Fruit fly (Drosophila melanogaster) whole organism, embryonic: Measurements from ENCODE around the gene CG43402.

ENCODE experiments used
- Atf6 ChIP-seq: fragments of 200-800 bp; sonication (Bioruptor generic); IDR thresholded peaks from 2 replicates; pipeline ENCODE4 v1.3.6; 2022; ENCODE audit warnings: missing biosample characterization, missing genetic modification characterization
- Blimp-1 ChIP-seq: fragments of 200-800 bp; sonication (Bioruptor generic); optimal IDR thresholded peaks from 3 replicates; lab custom pipeline; 2018; ENCODE audit warnings: missing biosample characterization, missing genetic modification characterization, mild to moderate bottlenecking, moderate library complexity, missing genetic modification reagents
- CG12219 ChIP-seq: fragments of 200-800 bp; sonication (Bioruptor generic); optimal IDR thresholded peaks from 3 replicates; lab custom pipeline; 2018; ENCODE audit warnings: missing biosample characterization, mild to moderate bottlenecking, missing genetic modification characterization
- CG12744 ChIP-seq: fragments of 200-800 bp; sonication (Bioruptor generic); optimal IDR thresholded peaks from 2 replicates; lab custom pipeline; 2016; ENCODE audit warnings: missing biosample characterization, missing genetic modification characterization
- CG13624 ChIP-seq: fragments of 200-800 bp; sonication (Bioruptor generic); optimal IDR thresholded peaks from 2 replicates; lab custom pipeline; 2016; ENCODE audit warnings: missing biosample characterization, missing genetic modification characterization
- CG14014 ChIP-seq: fragments of 200-800 bp; sonication (Bioruptor generic); IDR thresholded peaks from 2 replicates; pipeline ENCODE4 v1.3.6; 2022; ENCODE audit warnings: missing biosample characterization, missing genetic modification characterization
- CG14667 ChIP-seq: fragments of 200-800 bp; sonication (Bioruptor generic); IDR thresholded peaks from 2 replicates; pipeline ENCODE4 v1.3.6; 2022; ENCODE audit warnings: missing biosample characterization, missing genetic modification characterization
- CG1529 ChIP-seq: fragments of 200-800 bp; sonication (Bioruptor generic); optimal IDR thresholded peaks from 3 replicates; lab custom pipeline; 2018; ENCODE audit warnings: missing biosample characterization, missing genetic modification characterization
- CG1603 ChIP-seq: fragments of 200-800 bp; sonication (Bioruptor generic); optimal IDR thresholded peaks from 2 replicates; lab custom pipeline; 2019; ENCODE audit warnings: missing biosample characterization, mild to moderate bottlenecking, missing genetic modification characterization, moderate library complexity
- CG16779 ChIP-seq: fragments of 200-800 bp; sonication (Bioruptor generic); IDR thresholded peaks from 2 replicates; pipeline ENCODE4 v1.3.6; 2022; ENCODE audit warnings: missing biosample characterization, missing genetic modification characterization
- CG1792 ChIP-seq: fragments of 200-800 bp; sonication (Bioruptor generic); optimal IDR thresholded peaks from 2 replicates; lab custom pipeline; 2016; ENCODE audit warnings: missing biosample characterization, missing genetic modification characterization
- CG2889 ChIP-seq: fragments of 200-800 bp; sonication (Bioruptor generic); IDR thresholded peaks from 3 replicates; pipeline ENCODE4 v1.3.6; 2022; ENCODE audit warnings: missing biosample characterization, missing genetic modification characterization
- CG30431 ChIP-seq: fragments of 200-800 bp; sonication (Bioruptor generic); optimal IDR thresholded peaks from 2 replicates; lab custom pipeline; 2017; ENCODE audit warnings: missing biosample characterization, missing genetic modification characterization
- CG32532 ChIP-seq: fragments of 200-800 bp; sonication (Bioruptor generic); IDR thresholded peaks from 2 replicates; pipeline ENCODE4 v1.3.6; 2022; ENCODE audit warnings: missing biosample characterization, missing genetic modification characterization
- CG6854 ChIP-seq: fragments of 200-800 bp; sonication (Bioruptor generic); optimal IDR thresholded peaks from 3 replicates; lab custom pipeline; 2017; ENCODE audit warnings: missing biosample characterization, mild to moderate bottlenecking, missing genetic modification characterization
- CG7839 ChIP-seq: fragments of 200-800 bp; sonication (Bioruptor generic); optimal IDR thresholded peaks from 3 replicates; lab custom pipeline; 2018; ENCODE audit warnings: missing biosample characterization, mild to moderate bottlenecking, missing genetic modification characterization, moderate library complexity
- CG8388 ChIP-seq: fragments of 200-800 bp; sonication (Bioruptor generic); optimal IDR thresholded peaks from 2 replicates; lab custom pipeline; 2019; ENCODE audit warnings: missing biosample characterization, mild to moderate bottlenecking, missing genetic modification characterization, moderate library complexity
- CG8478 ChIP-seq: fragments of >200 bp; optimal IDR thresholded peaks from 2 replicates; lab custom pipeline; 2018
- CG8765 ChIP-seq: fragments of 200-800 bp; sonication (Bioruptor generic); IDR thresholded peaks from 2 replicates; pipeline ENCODE4 v1.3.6; 2022; ENCODE audit warnings: missing biosample characterization, missing genetic modification characterization
- CG8944 ChIP-seq: fragments of 200-800 bp; sonication (Bioruptor generic); optimal IDR thresholded peaks from 3 replicates; lab custom pipeline; 2016; ENCODE audit warnings: missing biosample characterization, missing genetic modification characterization
- CG9727 ChIP-seq: fragments of 200-800 bp; sonication (Bioruptor generic); optimal IDR thresholded peaks from 3 replicates; lab custom pipeline; 2017; ENCODE audit warnings: missing biosample characterization, mild to moderate bottlenecking, missing genetic modification characterization
- CG9797 ChIP-seq: fragments of 200-800 bp; sonication (Bioruptor generic); optimal IDR thresholded peaks from 3 replicates; lab custom pipeline; 2018; ENCODE audit warnings: missing biosample characterization, mild to moderate bottlenecking, missing genetic modification characterization
- CTCF ChIP-seq: fragments of 200-800 bp; sonication (Bioruptor generic); optimal IDR thresholded peaks from 2 replicates; lab custom pipeline; 2017; ENCODE audit warnings: missing biosample characterization, mild to moderate bottlenecking, missing genetic modification characterization, moderate library complexity
- D19B ChIP-seq: fragments of 200-800 bp; sonication (Bioruptor generic); optimal IDR thresholded peaks from 2 replicates; lab custom pipeline; 2017; ENCODE audit warnings: missing biosample characterization, mild to moderate bottlenecking, missing genetic modification characterization
- E2f2 ChIP-seq: fragments of 200-800 bp; sonication (Bioruptor generic); IDR thresholded peaks from 2 replicates; pipeline ENCODE4 v1.3.6; 2022; ENCODE audit warnings: missing biosample characterization, missing genetic modification characterization
- Elba2 ChIP-seq: fragments of 200-800 bp; sonication (Bioruptor generic); optimal IDR thresholded peaks from 3 replicates; lab custom pipeline; 2016; ENCODE audit warnings: missing biosample characterization, missing genetic modification characterization
- Ets65A ChIP-seq: fragments of 200-800 bp; sonication (Bioruptor generic); peaks from one replicate; lab custom pipeline; 2016; ENCODE audit warnings: missing biosample characterization, missing genetic modification characterization
- Gsc ChIP-seq: fragments of 200-800 bp; sonication (Bioruptor generic); IDR thresholded peaks from 2 replicates; pipeline ENCODE4 v1.3.6; 2022; ENCODE audit warnings: missing biosample characterization, missing genetic modification characterization
- HHEX ChIP-seq: fragments of 200-800 bp; sonication (Bioruptor generic); optimal IDR thresholded peaks from 3 replicates; lab custom pipeline; 2017; ENCODE audit warnings: missing biosample characterization, mild to moderate bottlenecking, missing genetic modification characterization, missing genetic modification reagents
- Hmr ChIP-seq: fragments of 200-800 bp; sonication (Bioruptor generic); optimal IDR thresholded peaks from 3 replicates; lab custom pipeline; 2017; ENCODE audit warnings: mild to moderate bottlenecking, missing biosample characterization, missing genetic modification reagents, missing genetic modification characterization
- Hr39 ChIP-seq: fragments of >200 bp; optimal IDR thresholded peaks from 2 replicates; lab custom pipeline; 2017
- Hsf ChIP-seq: fragments of 200-800 bp; sonication (Bioruptor generic); optimal IDR thresholded peaks from 3 replicates; lab custom pipeline; 2016; ENCODE audit warnings: missing biosample characterization, missing genetic modification characterization
- Max ChIP-seq: fragments of 200-800 bp; sonication (Bioruptor generic); optimal IDR thresholded peaks from 2 replicates; lab custom pipeline; 2016; ENCODE audit warnings: missing biosample characterization, mild to moderate bottlenecking, missing genetic modification characterization
- Mes4 ChIP-seq: fragments of 200-800 bp; sonication (Bioruptor generic); optimal IDR thresholded peaks from 2 replicates; lab custom pipeline; 2016; ENCODE audit warnings: missing biosample characterization, missing genetic modification characterization
- Opbp ChIP-seq: fragments of 200-800 bp; sonication (Bioruptor generic); IDR thresholded peaks from 3 replicates; pipeline ENCODE4 v1.3.6; 2022; ENCODE audit warnings: missing biosample characterization, missing genetic modification characterization; ENCODE audit not compliant: partially characterized antibody
- Sox102F ChIP-seq: fragments of 200-800 bp; sonication (Bioruptor generic); optimal IDR thresholded peaks from 2 replicates; lab custom pipeline; 2018; ENCODE audit warnings: missing biosample characterization, mild to moderate bottlenecking, missing genetic modification characterization, moderate library complexity
- Ssrp ChIP-seq: fragments of 200-800 bp; sonication (Bioruptor generic); optimal IDR thresholded peaks from 2 replicates; lab custom pipeline; 2018; ENCODE audit warnings: missing biosample characterization, mild to moderate bottlenecking, missing genetic modification characterization, moderate library complexity
- Trl ChIP-seq, 3 experiments: fragments of >200 bp in 2 of 3; fragments of 200-800 bp in 1 of 3; sonication (Bioruptor generic) in 1 of 3; optimal IDR thresholded peaks; 2 replicates in 1 of 3; 3 replicates in 2 of 3; lab custom pipeline; 2016 to 2017; ENCODE audit warnings: missing biosample characterization in 1 of 3, missing genetic modification characterization in 1 of 3
- ac ChIP-seq: fragments of 200-800 bp; sonication (Bioruptor generic); optimal IDR thresholded peaks from 3 replicates; lab custom pipeline; 2017; ENCODE audit warnings: missing biosample characterization, mild to moderate bottlenecking, missing genetic modification characterization
- ap ChIP-seq: fragments of 200-800 bp; sonication (Bioruptor generic); IDR thresholded peaks from 2 replicates; pipeline ENCODE4 v1.3.6; 2022; ENCODE audit warnings: missing biosample characterization, missing genetic modification characterization
- bowl ChIP-seq: fragments of 200-800 bp; sonication (Bioruptor generic); IDR thresholded peaks from 2 replicates; pipeline ENCODE4 v1.3.6; 2022; ENCODE audit warnings: missing biosample characterization, missing genetic modification characterization
- dmrt99B ChIP-seq: fragments of 200-800 bp; sonication (Bioruptor generic); optimal IDR thresholded peaks from 2 replicates; lab custom pipeline; 2018; ENCODE audit warnings: missing biosample characterization, mild to moderate bottlenecking, missing genetic modification characterization, moderate library complexity
- dpn ChIP-seq, 2 experiments: fragments of 200-800 bp; sonication (Bioruptor generic); optimal IDR thresholded peaks; 3 replicates each; lab custom pipeline; 2016; ENCODE audit warnings: missing biosample characterization in 2 of 2, missing genetic modification characterization in 2 of 2
- fd102C ChIP-seq: fragments of 200-800 bp; sonication (Bioruptor generic); optimal IDR thresholded peaks from 2 replicates; lab custom pipeline; 2018; ENCODE audit warnings: missing biosample characterization, mild to moderate bottlenecking, missing genetic modification characterization, moderate library complexity
- fd96Cb ChIP-seq: fragments of 200-800 bp; sonication (Bioruptor generic); optimal IDR thresholded peaks from 2 replicates; lab custom pipeline; 2018; ENCODE audit warnings: missing biosample characterization, mild to moderate bottlenecking, missing genetic modification characterization, moderate library complexity
- ftz-f1 ChIP-seq: fragments of 200-800 bp; sonication (Bioruptor generic); optimal IDR thresholded peaks from 2 replicates; lab custom pipeline; 2016; ENCODE audit warnings: missing biosample characterization, missing genetic modification characterization
- gt ChIP-seq: fragments of 200-800 bp; sonication (Bioruptor generic); IDR thresholded peaks from 2 replicates; pipeline ENCODE4 v1.3.6; 2022; ENCODE audit warnings: missing biosample characterization, missing genetic modification characterization
- jigr1 ChIP-seq: fragments of 200-800 bp; sonication (Bioruptor generic); IDR thresholded peaks from 3 replicates; pipeline ENCODE4 v1.3.6; 2022; ENCODE audit warnings: missing biosample characterization, missing genetic modification characterization
- lbe ChIP-seq: fragments of 200-800 bp; sonication (Bioruptor generic); optimal IDR thresholded peaks from 2 replicates; lab custom pipeline; 2016; ENCODE audit warnings: missing biosample characterization, mild to moderate bottlenecking, missing genetic modification characterization
- odd ChIP-seq: fragments of 200-800 bp; sonication (Bioruptor generic); optimal IDR thresholded peaks from 2 replicates; lab custom pipeline; 2017; ENCODE audit warnings: missing biosample characterization, mild to moderate bottlenecking, missing genetic modification characterization
- pho ChIP-seq: fragments of 200-800 bp; sonication (Bioruptor generic); optimal IDR thresholded peaks from 2 replicates; lab custom pipeline; 2016; ENCODE audit warnings: missing biosample characterization, missing genetic modification characterization
- sisA ChIP-seq: fragments of 200-800 bp; sonication (Bioruptor generic); IDR thresholded peaks from 2 replicates; pipeline ENCODE4 v1.3.6; 2022; ENCODE audit warnings: missing biosample characterization, missing genetic modification characterization

CG43402 gene

DNA sequence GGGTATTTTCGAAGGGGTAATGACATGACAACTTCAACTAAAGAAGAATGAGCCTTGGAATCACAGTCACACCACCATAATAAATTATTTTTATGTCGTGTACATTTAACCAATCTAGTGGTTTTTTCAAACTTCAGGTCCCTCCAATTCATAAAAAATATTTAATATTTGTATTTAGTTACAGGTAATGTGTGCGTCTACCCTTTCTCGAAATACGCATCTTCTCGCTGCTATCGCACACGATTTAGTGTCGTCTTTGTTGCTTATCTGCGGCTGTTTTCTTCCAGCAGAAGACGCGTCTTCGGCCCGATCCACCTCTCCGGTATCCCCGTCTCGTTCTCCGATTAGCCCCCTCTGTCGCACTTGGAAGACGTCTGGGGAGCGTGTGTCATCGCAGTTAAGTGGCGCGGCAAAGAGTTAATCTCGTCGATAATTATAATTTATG is 15.6 kb upstream of the CG43402 start (continued):
- no peak for TF ChIP-seq Hr39
- peak; percentile 79 for TF ChIP-seq CG8388
- TF ChIP-seq CG8944 (GFP tag; lab: Kevin White, UChicago) = peak; percentile 29
- TF ChIP-seq Gsc (GFP tag; lab: Robert Waterston, UW) = no peak; the same call in 1 of the 2 replicates
- peak; percentile 82 for TF ChIP-seq CG7839 (tag; lab: Kevin White, UChicago)
- TF ChIP-seq fd96Cb (tag; lab: Kevin White, UChicago) = peak; percentile 82
- TF ChIP-seq odd (GFP tag; lab: Kevin White, UChicago) = no peak
- TF ChIP-seq fd102C (GFP tag; lab: Kevin White, UChicago) = peak; percentile 4
- no peak for TF ChIP-seq CG9797 (GFP tag; lab: Kevin White, UChicago)
- no peak for TF ChIP-seq CG16779 (GFP tag; lab: Robert Waterston, UW)
- TF ChIP-seq Trl (optimal IDR thresholded peaks at IDR 0.05; lab: Kevin White, UChicago) = no peak
- peak; percentile 44 for TF ChIP-seq Trl (GFP tag; optimal IDR thresholded peaks at IDR 0.05; lab: Kevin White, UChicago)
- peak; percentile 83 for TF ChIP-seq CG9727 (GFP tag; lab: Kevin White, UChicago)
- peak; percentile 79 for TF ChIP-seq Blimp-1 (GFP tag; lab: Kevin White, UChicago)
- TF ChIP-seq CG1603 (tag; lab: Kevin White, UChicago) = peak; percentile 66
- TF ChIP-seq CG2889 (GFP tag; lab: Robert Waterston, UW) = no peak
- peak; percentile 23 for TF ChIP-seq CTCF (GFP tag; lab: Kevin White, UChicago)
- TF ChIP-seq dmrt99B (tag; lab: Kevin White, UChicago) = peak; percentile 81
- peak; percentile 80 for TF ChIP-seq sisA (GFP tag; lab: Robert Waterston, UW)
- TF ChIP-seq CG30431 (GFP tag; lab: Kevin White, UChicago) = peak; percentile 65
- TF ChIP-seq CG1529 (GFP tag; lab: Kevin White, UChicago) = peak; percentile 77
- peak; percentile 40 for TF ChIP-seq HHEX (GFP tag; lab: Kevin White, UChicago)
- TF ChIP-seq Elba2 (GFP tag; lab: Kevin White, UChicago) = no peak
- no peak for TF ChIP-seq CG13624 (GFP tag; lab: Kevin White, UChicago)
- TF ChIP-seq jigr1 (GFP tag; lab: Robert Waterston, UW) = no peak
- peak; percentile 43; the same call in 1 of the 2 replicates for TF ChIP-seq E2f2
- peak; percentile 23; the same call in 1 of the 2 replicates for TF ChIP-seq ap (GFP tag; lab: Robert Waterston, UW)
- TF ChIP-seq CG8478 = no peak
- peak; percentile 56 to 75 for TF ChIP-seq dpn (GFP tag; optimal IDR thresholded peaks at IDR 0.05; lab: Kevin White, UChicago)
- peak; percentile 81 for TF ChIP-seq Ssrp (tag; lab: Kevin White, UChicago)
- TF ChIP-seq CG8765 (GFP tag; lab: Robert Waterston, UW) = peak; percentile 67; the same call in 1 of the 2 replicates
- TF ChIP-seq bowl (GFP tag; lab: Robert Waterston, UW) = 0 out of 2 replicates have a peak, but pooled peaks have one; percentile 14
- peak; percentile 95 for TF ChIP-seq Ets65A (GFP tag; lab: Kevin White, UChicago)
- no peak for TF ChIP-seq pho
- peak; percentile 62; the same call in 1 of the 2 replicates for TF ChIP-seq CG14667 (GFP tag; lab: Robert Waterston, UW)
- peak; percentile 62 for TF ChIP-seq CG32532 (GFP tag; lab: Robert Waterston, UW)
- peak; percentile 29 for TF ChIP-seq lbe (GFP tag; lab: Kevin White, UChicago)
- peak; percentile 23; the same call in 1 of the 2 replicates for TF ChIP-seq Atf6
- TF ChIP-seq CG1792 (GFP tag; lab: Kevin White, UChicago) = no peak
- peak; percentile 66 for TF ChIP-seq Max (GFP tag; lab: Kevin White, UChicago)
- TF ChIP-seq Hsf (GFP tag; lab: Kevin White, UChicago) = peak; percentile 65
- peak; percentile 96 for TF ChIP-seq D19B
- TF ChIP-seq CG12744 (GFP tag; lab: Kevin White, UChicago) = no peak
- no peak for TF ChIP-seq Opbp
- TF ChIP-seq Sox102F (GFP tag; lab: Kevin White, UChicago) = peak; percentile 79
- TF ChIP-seq CG14014 (GFP tag; lab: Robert Waterston, UW) = no peak
- peak; percentile 15 for TF ChIP-seq Hmr (GFP tag; lab: Kevin White, UChicago)
- TF ChIP-seq ftz-f1 (GFP tag; lab: Kevin White, UChicago) = no peak
- peak; percentile 20 for TF ChIP-seq ac
- TF ChIP-seq Mes4 (GFP tag; lab: Kevin White, UChicago) = peak; percentile 31
- peak; percentile 58 for TF ChIP-seq CG12219 (GFP tag; lab: Kevin White, UChicago)
- TF ChIP-seq CG6854 = no peak
- 0 out of 2 replicates have a peak, but pooled peaks have one; percentile 39 for TF ChIP-seq gt (GFP tag; lab: Robert Waterston, UW)
